Worm (Caenorhabditis elegans) whole organism, L3 larva: ENCODE measurements around the gene F43E2.11.

ENCODE experiments used
- ceh-28 ChIP-seq: fragments of 150-350 bp; optimal IDR thresholded peaks from 2 replicates; lab custom pipeline; 2014; ENCODE audit warnings: missing biosample characterization, missing genetic modification reagents, missing genetic modification characterization
- lin-15B ChIP-seq: fragments of 150-350 bp; optimal IDR thresholded peaks from 2 replicates; lab custom pipeline; 2014; ENCODE audit warnings: missing biosample characterization, missing genetic modification characterization
- nhr-11 ChIP-seq: fragments of 150-350 bp; optimal IDR thresholded peaks from 2 replicates; lab custom pipeline; 2014; ENCODE audit warnings: missing biosample characterization, missing genetic modification characterization
- nhr-237 ChIP-seq: fragments of 150-350 bp; optimal IDR thresholded peaks from 2 replicates; lab custom pipeline; 2014; ENCODE audit warnings: missing biosample characterization, missing genetic modification characterization
- snpc-4 ChIP-seq: fragments of 150-350 bp; optimal IDR thresholded peaks from 2 replicates; lab custom pipeline; 2014; ENCODE audit warnings: missing biosample characterization, missing genetic modification characterization

DNA sequence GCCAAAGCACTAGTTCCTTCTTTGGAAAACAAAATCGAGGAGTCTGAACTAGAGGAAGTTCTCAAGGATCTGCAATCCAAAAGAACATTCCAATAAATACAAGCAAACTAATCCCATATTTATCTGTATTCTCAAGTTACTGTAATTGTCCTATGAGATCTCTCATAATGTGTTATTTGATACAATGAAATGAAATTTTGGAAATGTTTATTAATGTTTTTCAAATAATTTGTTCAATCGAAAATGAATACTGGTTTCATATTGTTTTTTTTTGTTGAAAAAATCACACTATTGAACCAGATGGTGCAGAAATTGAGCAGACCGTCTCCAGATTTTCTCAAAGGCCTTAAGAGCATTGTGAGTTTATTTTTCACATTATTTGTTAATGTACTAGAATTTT, 4.9 kb upstream of the F43E2.11 start, which contains the start of gene F43E2.1:
- TF ChIP-seq ceh-28 (no peak), nhr-11 (tag; lab: Kevin White, UChicago) (no peak), snpc-4 (tag; lab: Kevin White, UChicago) (no peak), nhr-237 (no peak), lin-15B (tag; lab: Kevin White, UChicago) (no peak)
